Fruit fly (Drosophila melanogaster) whole organism, pupa: ENCODE results near the gene CG46440.

Experiments used
- CG14655 ChIP-seq: fragments of 200-800 bp; sonication (Bioruptor generic); optimal IDR thresholded peaks from 3 replicates; lab custom pipeline; 2017; ENCODE audit warnings: mild to moderate bottlenecking, missing biosample characterization, missing genetic modification reagents, missing genetic modification characterization
- CG8159 ChIP-seq: fragments of 200-800 bp; sonication (Bioruptor generic); optimal IDR thresholded peaks from 3 replicates; lab custom pipeline; 2018; ENCODE audit warnings: missing biosample characterization, mild to moderate bottlenecking, missing genetic modification characterization, moderate library complexity
- EcR ChIP-seq: fragments of 200-800 bp; sonication (Bioruptor generic); optimal IDR thresholded peaks from 3 replicates; lab custom pipeline; 2019; ENCODE audit warnings: missing biosample characterization, missing genetic modification characterization, mild to moderate bottlenecking, moderate library complexity, missing genetic modification reagents
- rn ChIP-seq: fragments of 200-800 bp; sonication (Bioruptor generic); IDR thresholded peaks from 2 replicates; pipeline ENCODE4 v1.3.6; 2022; ENCODE audit warnings: missing biosample characterization, missing genetic modification characterization

- TF ChIP-seq rn (GFP tag; lab: Robert Waterston, UW) (no peak), CG14655 (GFP tag; lab: Kevin White, UChicago) (no peak), EcR (GFP tag; lab: Kevin White, UChicago) (no peak), CG8159 (tag; lab: Kevin White, UChicago) (no peak)
Observed at dm6 chrX:15817823-15818222, 39.8 kb downstream of the CG46440 start.
